Fruit fly (Drosophila melanogaster) whole organism, wandering third instar larva: ENCODE data around the gene frm.

Experiments used
- dmrt93B ChIP-seq: fragments of 200-800 bp; sonication (Bioruptor generic); optimal IDR thresholded peaks from 2 replicates; lab custom pipeline; 2018; ENCODE audit warnings: missing biosample characterization, mild to moderate bottlenecking, missing genetic modification characterization
- dsf ChIP-seq: sonication (Bioruptor generic); optimal IDR thresholded peaks from 2 replicates; lab custom pipeline; 2016; ENCODE audit warnings: missing biosample characterization, missing genetic modification characterization, borderline replicate concordance

DNA sequence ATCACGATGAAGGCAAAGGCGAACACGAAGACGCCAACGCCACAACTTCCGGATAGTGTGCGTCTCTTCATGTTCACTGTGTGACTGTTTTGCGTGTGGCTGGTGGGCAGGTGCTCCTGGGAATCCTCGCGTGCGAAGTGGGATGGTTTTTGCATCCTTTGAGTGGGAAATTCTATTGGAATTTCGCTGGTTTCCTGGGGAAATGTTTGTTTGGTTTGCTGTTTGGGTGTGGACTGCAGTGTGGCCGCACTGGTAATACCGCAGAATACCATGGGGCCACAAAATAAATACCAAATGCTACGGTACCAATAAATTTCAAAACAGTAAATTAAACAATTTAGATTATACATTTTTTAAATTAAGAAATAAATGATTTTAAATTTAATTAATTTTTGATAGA lies 10.4 kb upstream of the frm start, which contains the start of gene sinu:
- no peak for TF ChIP-seq dmrt93B (GFP tag; lab: Kevin White, UChicago)
- no peak for TF ChIP-seq dsf (GFP tag; lab: Kevin White, UChicago)
